Worm (Caenorhabditis elegans): ENCODE data around the gene npr-33.
A peak's percentile ranks its signal among the peaks of the same experiment; 100 is the strongest.

Gene npr-33

DNA sequence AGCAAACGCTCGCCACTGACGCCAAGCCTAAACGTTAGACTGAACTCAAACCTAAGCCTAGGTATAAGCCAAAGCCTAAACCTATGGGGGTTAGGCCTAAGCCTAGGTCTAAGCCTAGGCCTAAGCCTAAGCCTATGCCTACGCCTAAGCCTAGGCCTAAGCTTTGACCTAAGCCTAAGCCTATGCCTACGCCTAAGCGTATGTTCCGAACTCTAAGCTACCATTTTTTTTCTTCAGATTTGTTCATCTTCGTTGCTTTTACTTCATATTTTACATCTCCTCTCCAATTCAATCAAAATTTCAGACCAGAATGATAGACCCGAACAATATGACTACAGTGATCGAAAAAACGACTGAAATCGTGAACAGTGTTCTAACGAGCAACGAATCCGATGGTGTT is at the start of gene npr-33:
TSS of gene npr-33 (plus strand) at position 301 of the 400 bp plus-strand sequence.
- TF ChIP-seq saeg-2 (GFP tag; IDR thresholded peaks at IDR 0.05): no peak
- TF ChIP-seq dmd-8 (GFP tag; IDR thresholded peaks at IDR 0.05): no peak
- TF ChIP-seq zfp-2 (tag; optimal IDR thresholded peaks at IDR 0.05): no peak
- TF ChIP-seq nhr-10 (tag; optimal IDR thresholded peaks at IDR 0.05): no peak
- no peak for TF ChIP-seq php-3 (GFP tag; IDR thresholded peaks at IDR 0.05)
- no peak for TF ChIP-seq F37D6.2 (tag; optimal IDR thresholded peaks at IDR 0.05)
- no peak for TF ChIP-seq ztf-7 (tag; optimal IDR thresholded peaks at IDR 0.05)
- no peak for TF ChIP-seq lir-3 (tag; optimal IDR thresholded peaks at IDR 0.05)
- TF ChIP-seq mdl-1 (tag; optimal IDR thresholded peaks at IDR 0.05): no peak

DNA sequence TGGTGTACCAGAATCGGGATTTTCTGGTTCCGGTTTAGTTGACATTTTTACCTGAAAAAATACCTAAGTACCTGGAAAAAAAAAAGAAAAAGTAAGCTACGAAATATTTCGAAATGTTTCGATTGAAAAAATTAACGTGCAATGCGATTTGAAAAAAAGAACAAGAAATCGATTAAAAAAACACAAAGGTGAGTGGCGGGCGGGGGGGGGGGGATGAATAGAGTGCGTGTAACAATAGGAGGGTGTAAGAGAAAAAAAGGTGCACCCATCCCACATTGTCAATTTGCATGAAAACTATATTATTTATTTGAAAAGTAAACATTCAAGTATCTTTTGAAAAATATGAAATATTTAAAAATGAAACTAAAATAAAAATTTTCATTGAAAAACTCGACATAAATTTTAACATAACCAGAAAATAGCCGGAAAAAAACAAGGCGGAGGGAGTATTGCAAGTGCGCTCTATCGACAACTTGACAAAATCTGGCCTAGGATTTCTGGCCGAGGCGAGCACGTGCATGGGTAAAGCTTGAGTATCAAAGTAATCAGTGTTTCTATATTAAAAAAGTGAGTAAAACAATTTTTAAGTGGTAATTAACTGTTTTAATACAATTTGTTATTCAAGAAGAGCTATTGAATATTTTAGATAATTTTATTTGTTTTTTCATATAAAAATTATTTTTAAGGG is 44.4 kb upstream of the npr-33 start, which contains the start of the genes csb-1 and F53H4.4:
TSS of gene csb-1 (minus strand) at position 51 of the 688 bp plus-strand sequence.
TSS of gene F53H4.4 (plus strand) at position 520 of the 688 bp plus-strand sequence.
- peak; percentile 91 for TF ChIP-seq mep-1 (tag; optimal IDR thresholded peaks at IDR 0.05)
- TF ChIP-seq egl-27 (tag; optimal IDR thresholded peaks at IDR 0.05): no peak
- TF ChIP-seq aly-2 (tag; optimal IDR thresholded peaks at IDR 0.05): no peak
- TF ChIP-seq nhr-10 (tag; optimal IDR thresholded peaks at IDR 0.05): no peak
- no peak for TF ChIP-seq nhr-25 (tag; optimal IDR thresholded peaks at IDR 0.05; ENCODE audit: borderline replicate concordance, insufficient read depth)
- TF ChIP-seq spr-3 (GFP tag; optimal IDR thresholded peaks at IDR 0.05): no peak
- TF ChIP-seq snpc-4 (tag; optimal IDR thresholded peaks at IDR 0.05): peak; percentile 37
- TF ChIP-seq ceh-62 (tag; optimal IDR thresholded peaks at IDR 0.05): no peak
- TF ChIP-seq daf-12 (tag; optimal IDR thresholded peaks at IDR 0.05): no peak
- peak; percentile 87 for TF ChIP-seq dve-1 (tag; optimal IDR thresholded peaks at IDR 0.05; ENCODE audit: insufficient read depth)
- TF ChIP-seq ZK337.2 (GFP tag; IDR thresholded peaks at IDR 0.05): no peak
- TF ChIP-seq F10B5.3 (tag; optimal IDR thresholded peaks at IDR 0.05): no peak
- peak in 1 of 2 experiments; percentile 91 for TF ChIP-seq lsy-2 (tag; optimal IDR thresholded peaks at IDR 0.05)
- TF ChIP-seq ama-1 (optimal IDR thresholded peaks at IDR 0.05): no peak
- no peak for TF ChIP-seq egl-43 (GFP tag; IDR thresholded peaks at IDR 0.05)
- TF ChIP-seq lin-39 (tag; optimal IDR thresholded peaks at IDR 0.05): no peak
- no peak for TF ChIP-seq lim-7 (GFP tag; IDR thresholded peaks at IDR 0.05)
- TF ChIP-seq daf-8 (GFP tag; IDR thresholded peaks at IDR 0.05): no peak
- TF ChIP-seq attf-4 (tag; optimal IDR thresholded peaks at IDR 0.05): no peak
- TF ChIP-seq saeg-2 (GFP tag; IDR thresholded peaks at IDR 0.05): no peak
- no peak for TF ChIP-seq zip-2 (tag; optimal IDR thresholded peaks at IDR 0.05)
- no peak for TF ChIP-seq skn-1 (tag; optimal IDR thresholded peaks at IDR 0.05)
- TF ChIP-seq unc-39 (tag; optimal IDR thresholded peaks at IDR 0.05): no peak
- no peak for TF ChIP-seq duxl-1 (tag; optimal IDR thresholded peaks at IDR 0.05; ENCODE audit: poor library complexity)
- no peak for TF ChIP-seq fkh-10 (GFP tag; optimal IDR thresholded peaks at IDR 0.05)
- TF ChIP-seq zfp-3 (GFP tag; conservative IDR thresholded peaks at IDR 0.05): no peak
- TF ChIP-seq lin-29 (GFP tag; IDR thresholded peaks at IDR 0.05): no peak
- TF ChIP-seq nhr-11 (tag; optimal IDR thresholded peaks at IDR 0.05): no peak
- TF ChIP-seq ceh-82 (tag; optimal IDR thresholded peaks at IDR 0.05): no peak
- TF ChIP-seq F49E8.2 (tag; optimal IDR thresholded peaks at IDR 0.05; ENCODE audit: borderline replicate concordance): no peak
- no peak for TF ChIP-seq F44E2.7 (GFP tag; IDR thresholded peaks at IDR 0.05)
- peak; percentile 37 for TF ChIP-seq nhr-102 (tag; optimal IDR thresholded peaks at IDR 0.05)
- TF ChIP-seq tag-97 (GFP tag; IDR thresholded peaks at IDR 0.05): no peak
- TF ChIP-seq cey-2 (tag; optimal IDR thresholded peaks at IDR 0.05; ENCODE audit: borderline replicate concordance, insufficient read depth): no peak
- peak; percentile 15; the same call in 1 of the 2 replicates for TF ChIP-seq vab-7 (GFP tag; IDR thresholded peaks at IDR 0.05)
- no peak for TF ChIP-seq Y105C5A.15 (GFP tag; IDR thresholded peaks at IDR 0.05)
- no peak for TF ChIP-seq zfp-2 (tag; optimal IDR thresholded peaks at IDR 0.05)
- no peak for TF ChIP-seq nhr-41 (GFP tag; IDR thresholded peaks at IDR 0.05)
- no peak for TF ChIP-seq ceh-28 (tag; optimal IDR thresholded peaks at IDR 0.05)
- no peak for TF ChIP-seq lir-3 (tag; optimal IDR thresholded peaks at IDR 0.05)
- TF ChIP-seq hif-1 (tag; optimal IDR thresholded peaks at IDR 0.05): peak in 1 of 2 experiments; percentile 79
- peak; percentile 85 for TF ChIP-seq T20F7.1 (GFP tag; optimal IDR thresholded peaks at IDR 0.05)
- TF ChIP-seq nhr-42 (GFP tag; IDR thresholded peaks at IDR 0.05): no peak
- no peak for TF ChIP-seq nhr-237 (tag; optimal IDR thresholded peaks at IDR 0.05)
